Fruit fly (Drosophila melanogaster) whole organism, prepupa: ENCODE data around the gene Ts.
A peak's percentile ranks its signal among the peaks of the same experiment; 100 is the strongest.

Experiments used
- CG10631 ChIP-seq: fragments of 200-800 bp; sonication (Bioruptor generic); optimal IDR thresholded peaks from 2 replicates; lab custom pipeline; 2016; ENCODE audit warnings: missing biosample characterization, missing genetic modification characterization
- CG10669 ChIP-seq: fragments of 200-800 bp; sonication (Bioruptor generic); optimal IDR thresholded peaks from 3 replicates; lab custom pipeline; 2018; ENCODE audit warnings: missing biosample characterization, mild to moderate bottlenecking, missing genetic modification characterization, moderate library complexity
- CG11294 ChIP-seq: fragments of 200-800 bp; sonication (Bioruptor generic); IDR thresholded peaks from 2 replicates; pipeline ENCODE4 v1.3.6; 2022; ENCODE audit warnings: missing biosample characterization, missing genetic modification characterization
- CG11762 ChIP-seq: fragments of 200-800 bp; sonication (Bioruptor generic); optimal IDR thresholded peaks from 3 replicates; lab custom pipeline; 2016; ENCODE audit warnings: missing biosample characterization, missing genetic modification characterization; ENCODE audit not compliant: insufficient read depth
- CG11902 ChIP-seq: fragments of 200-800 bp; sonication (Bioruptor generic); optimal IDR thresholded peaks from 3 replicates; lab custom pipeline; 2016; ENCODE audit warnings: missing biosample characterization, missing genetic modification characterization
- CG15336 ChIP-seq: fragments of 200-800 bp; sonication (Bioruptor generic); IDR thresholded peaks from 2 replicates; pipeline ENCODE4 v1.3.6; 2022; ENCODE audit warnings: missing biosample characterization, missing genetic modification characterization
- CG16779 ChIP-seq: fragments of 200-800 bp; sonication (Bioruptor generic); optimal IDR thresholded peaks from 3 replicates; lab custom pipeline; 2017; ENCODE audit warnings: missing biosample characterization, mild to moderate bottlenecking, missing genetic modification characterization
- CG3032 ChIP-seq: fragments of 200-800 bp; optimal IDR thresholded peaks from 2 replicates; lab custom pipeline; 2019; ENCODE audit warnings: missing biosample characterization, mild to moderate bottlenecking, missing genetic modification characterization, moderate library complexity
- CG31627 ChIP-seq: fragments of 200-800 bp; sonication (Bioruptor generic); optimal IDR thresholded peaks from 3 replicates; lab custom pipeline; 2016; ENCODE audit warnings: missing biosample characterization, missing genetic modification characterization
- CG34406 ChIP-seq: fragments of 200-800 bp; sonication (Bioruptor generic); optimal IDR thresholded peaks from 3 replicates; lab custom pipeline; 2016; ENCODE audit warnings: missing biosample characterization, missing genetic modification characterization
- CG4318 ChIP-seq: fragments of 200-800 bp; sonication (Bioruptor generic); optimal IDR thresholded peaks from 3 replicates; lab custom pipeline; 2017; ENCODE audit warnings: missing biosample characterization, mild to moderate bottlenecking, missing genetic modification characterization
- CG6163 ChIP-seq: fragments of 200-800 bp; sonication (Bioruptor generic); IDR thresholded peaks from 3 replicates; pipeline ENCODE4 v1.3.6; 2022; ENCODE audit warnings: missing biosample characterization, missing genetic modification characterization
- CG6276 ChIP-seq: fragments of 200-800 bp; sonication (Bioruptor generic); optimal IDR thresholded peaks from 2 replicates; lab custom pipeline; 2017; ENCODE audit warnings: missing biosample characterization, mild to moderate bottlenecking, missing genetic modification characterization
- CG6792 ChIP-seq: fragments of 200-800 bp; sonication (Bioruptor generic); optimal IDR thresholded peaks from 3 replicates; lab custom pipeline; 2016; ENCODE audit warnings: missing biosample characterization, missing genetic modification characterization
- CG6854 ChIP-seq: fragments of 200-800 bp; sonication (Bioruptor generic); optimal IDR thresholded peaks from 2 replicates; lab custom pipeline; 2017; ENCODE audit warnings: missing biosample characterization, mild to moderate bottlenecking, missing genetic modification characterization
- CG8119 ChIP-seq: fragments of 200-800 bp; sonication (Bioruptor generic); IDR thresholded peaks from 3 replicates; pipeline ENCODE4 v1.3.6; 2022; ENCODE audit warnings: missing biosample characterization, missing genetic modification characterization
- CG8319 ChIP-seq: fragments of 200-800 bp; sonication (Bioruptor generic); optimal IDR thresholded peaks from 3 replicates; lab custom pipeline; 2016; ENCODE audit warnings: missing biosample characterization, missing genetic modification characterization
- CG8632 ChIP-seq: fragments of 200-800 bp; sonication (Bioruptor generic); optimal IDR thresholded peaks from 3 replicates; lab custom pipeline; 2016; ENCODE audit warnings: missing biosample characterization, missing genetic modification characterization
- CG9139 ChIP-seq: fragments of 200-800 bp; sonication (Bioruptor generic); optimal IDR thresholded peaks from 3 replicates; lab custom pipeline; 2017; ENCODE audit warnings: missing biosample characterization, mild to moderate bottlenecking, missing genetic modification characterization
- Eip75B ChIP-seq: fragments of 200-800 bp; sonication (Bioruptor generic); optimal IDR thresholded peaks from 3 replicates; lab custom pipeline; 2016; ENCODE audit warnings: missing biosample characterization, missing genetic modification characterization
- Eip93F ChIP-seq: fragments of 200-800 bp; sonication (Bioruptor generic); optimal IDR thresholded peaks from 2 replicates; lab custom pipeline; 2016; ENCODE audit warnings: missing biosample characterization, mild to moderate bottlenecking, missing genetic modification characterization
- Ets21C ChIP-seq: fragments of 200-800 bp; sonication (Bioruptor generic); optimal IDR thresholded peaks from 3 replicates; lab custom pipeline; 2016; ENCODE audit warnings: missing biosample characterization, missing genetic modification characterization
- Ets96B ChIP-seq: fragments of 200-800 bp; optimal IDR thresholded peaks from 2 replicates; lab custom pipeline; 2019; ENCODE audit warnings: missing biosample characterization, mild to moderate bottlenecking, missing genetic modification characterization, moderate library complexity
- Gug ChIP-seq: fragments of 200-800 bp; sonication (Bioruptor generic); IDR thresholded peaks from 2 replicates; pipeline ENCODE4 v1.3.6; 2022; ENCODE audit warnings: missing biosample characterization, missing genetic modification characterization
- Hr38 ChIP-seq: sonication (Bioruptor generic); optimal IDR thresholded peaks from 2 replicates; lab custom pipeline; 2016; ENCODE audit warnings: missing biosample characterization, missing genetic modification characterization
- Hr39 ChIP-seq: fragments of 200-800 bp; sonication (Bioruptor generic); optimal IDR thresholded peaks from 2 replicates; lab custom pipeline; 2016; ENCODE audit warnings: missing biosample characterization, missing genetic modification characterization
- Hr4 ChIP-seq: fragments of 200-800 bp; sonication (Bioruptor generic); optimal IDR thresholded peaks from 3 replicates; lab custom pipeline; 2016; ENCODE audit warnings: missing biosample characterization, missing genetic modification characterization
- Lpt ChIP-seq: fragments of 200-800 bp; sonication (Bioruptor generic); optimal IDR thresholded peaks from 3 replicates; lab custom pipeline; 2016; ENCODE audit warnings: missing biosample characterization, missing genetic modification characterization
- OdsH ChIP-seq: fragments of 200-800 bp; sonication (Bioruptor generic); optimal IDR thresholded peaks from 3 replicates; lab custom pipeline; 2016; ENCODE audit warnings: missing biosample characterization, missing genetic modification characterization
- Smox ChIP-seq: fragments of 200-800 bp; sonication (Bioruptor generic); optimal IDR thresholded peaks from 3 replicates; lab custom pipeline; 2016; ENCODE audit warnings: missing biosample characterization, missing genetic modification characterization
- Sox14 ChIP-seq: fragments of 200-800 bp; sonication (Bioruptor generic); optimal IDR thresholded peaks from 3 replicates; lab custom pipeline; 2016; ENCODE audit warnings: missing biosample characterization, missing genetic modification characterization
- Sox15 ChIP-seq: fragments of 200-800 bp; sonication (Bioruptor generic); optimal IDR thresholded peaks from 3 replicates; lab custom pipeline; 2016; ENCODE audit warnings: missing biosample characterization, missing genetic modification characterization
- achi ChIP-seq: fragments of 200-800 bp; sonication (Bioruptor generic); optimal IDR thresholded peaks from 3 replicates; lab custom pipeline; 2016; ENCODE audit warnings: missing biosample characterization, missing genetic modification characterization
- cyc ChIP-seq: fragments of 200-800 bp; sonication (Bioruptor generic); optimal IDR thresholded peaks from 3 replicates; lab custom pipeline; 2016; ENCODE audit warnings: missing biosample characterization, missing genetic modification characterization
- dac ChIP-seq: fragments of 200-800 bp; sonication (Bioruptor generic); optimal IDR thresholded peaks from 2 replicates; lab custom pipeline; 2017; ENCODE audit warnings: missing biosample characterization, mild to moderate bottlenecking, missing genetic modification characterization
- dsx ChIP-seq: fragments of 200-800 bp; optimal IDR thresholded peaks from 3 replicates; lab custom pipeline; 2019; ENCODE audit warnings: missing biosample characterization, mild to moderate bottlenecking, missing genetic modification characterization, moderate library complexity; ENCODE audit not compliant: poor library complexity, severe bottlenecking
- eg ChIP-seq: fragments of 200-800 bp; sonication (Bioruptor generic); IDR thresholded peaks from 3 replicates; pipeline ENCODE4 v1.3.6; 2022; ENCODE audit warnings: missing biosample characterization, missing genetic modification characterization
- esn ChIP-seq: fragments of 200-800 bp; sonication (Bioruptor generic); optimal IDR thresholded peaks from 2 replicates; lab custom pipeline; 2016; ENCODE audit warnings: missing biosample characterization, mild to moderate bottlenecking, missing genetic modification characterization, moderate library complexity
- fd59A ChIP-seq: fragments of 200-800 bp; sonication (Bioruptor generic); optimal IDR thresholded peaks from 2 replicates; lab custom pipeline; 2017; ENCODE audit warnings: missing biosample characterization, mild to moderate bottlenecking, missing genetic modification characterization, missing genetic modification reagents
- fd85E ChIP-seq: fragments of 200-800 bp; sonication (Bioruptor generic); optimal IDR thresholded peaks from 3 replicates; lab custom pipeline; 2016; ENCODE audit warnings: missing biosample characterization, missing genetic modification characterization
- fkh ChIP-seq: fragments of 200-800 bp; sonication (Bioruptor generic); optimal IDR thresholded peaks from 3 replicates; lab custom pipeline; 2017; ENCODE audit warnings: missing biosample characterization, mild to moderate bottlenecking, missing genetic modification characterization, moderate library complexity
- net ChIP-seq: fragments of 200-800 bp; sonication (Bioruptor generic); optimal IDR thresholded peaks from 3 replicates; lab custom pipeline; 2016; ENCODE audit warnings: missing biosample characterization, missing genetic modification characterization
- pdm3 ChIP-seq: fragments of 200-800 bp; sonication (Bioruptor generic); optimal IDR thresholded peaks from 3 replicates; lab custom pipeline; 2016; ENCODE audit warnings: missing biosample characterization, missing genetic modification characterization
- salr ChIP-seq, 2 experiments: fragments of 200-800 bp; sonication (Bioruptor generic); optimal IDR thresholded peaks; 3 replicates each; lab custom pipeline; 2016 to 2018; ENCODE audit warnings: missing biosample characterization in 2 of 2, missing genetic modification characterization in 2 of 2, mild to moderate bottlenecking in 1 of 2
- spab ChIP-seq: fragments of 200-800 bp; sonication (Bioruptor generic); optimal IDR thresholded peaks from 2 replicates; lab custom pipeline; 2017; ENCODE audit warnings: missing biosample characterization, mild to moderate bottlenecking, missing genetic modification characterization, missing genetic modification reagents
- ss ChIP-seq, 2 experiments: fragments of 200-800 bp; sonication (Bioruptor generic); optimal IDR thresholded peaks; 2 replicates in 1 of 2; 3 replicates in 1 of 2; lab custom pipeline; 2017 to 2018; ENCODE audit warnings: mild to moderate bottlenecking in 2 of 2, missing biosample characterization in 2 of 2, missing genetic modification characterization in 2 of 2, moderate library complexity in 1 of 2
- svp ChIP-seq: fragments of 200-800 bp; sonication (Bioruptor generic); peaks from one replicate; lab custom pipeline; 2016; ENCODE audit warnings: missing biosample characterization, missing genetic modification characterization
- topi ChIP-seq: fragments of 200-800 bp; sonication (Bioruptor generic); optimal IDR thresholded peaks from 3 replicates; lab custom pipeline; 2016; ENCODE audit warnings: missing biosample characterization, missing genetic modification characterization
- vri ChIP-seq: fragments of 200-800 bp; sonication (Bioruptor generic); optimal IDR thresholded peaks from 3 replicates; lab custom pipeline; 2016; ENCODE audit warnings: missing biosample characterization, mild to moderate bottlenecking, missing genetic modification characterization

The Ts gene

DNA sequence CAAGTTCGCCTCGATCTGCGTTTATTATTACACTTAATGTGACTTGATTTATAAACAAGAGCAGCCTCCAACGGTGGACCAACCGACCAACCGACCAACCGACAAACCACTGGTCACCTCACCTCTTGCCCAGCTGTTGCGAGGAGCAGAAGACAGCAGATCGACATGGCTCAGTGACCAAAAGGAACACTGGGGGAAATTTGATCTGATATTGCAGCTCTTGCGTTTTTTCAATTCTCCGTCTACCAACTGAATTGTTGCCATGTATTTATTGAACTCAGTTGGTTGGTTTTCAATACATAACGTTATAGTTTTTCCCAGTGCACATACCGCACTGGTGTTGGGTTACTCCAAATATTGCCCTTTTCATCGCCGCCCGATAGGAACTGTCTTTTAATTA, 35.2 kb upstream of the Ts start (continued):
- TF ChIP-seq ss (GFP tag; optimal IDR thresholded peaks at IDR 0.05; lab: Kevin White, UChicago) (peak; percentile 27 to 38), net (peak; percentile 27), esn (GFP tag; lab: Kevin White, UChicago) (peak; percentile 76), topi (GFP tag; lab: Kevin White, UChicago) (peak; percentile 29), eg (GFP tag; lab: Robert Waterston, UW) (no peak), CG3032 (tag; lab: Kevin White, UChicago) (peak; percentile 22), CG15336 (GFP tag; lab: Robert Waterston, UW) (no peak), CG11294 (GFP tag; lab: Robert Waterston, UW) (no peak), CG16779 (tag; lab: Kevin White, UChicago) (no peak), Ets21C (peak; percentile 16), Lpt (no peak), CG10631 (GFP tag; lab: Kevin White, UChicago) (peak; percentile 52)
- TF ChIP-seq, all 60 proteins: peak for 41

dm6 chr2L:3003399-3003798, 34.0 kb upstream of the Ts start:
- peak; percentile 93 for TF ChIP-seq Hr4 (GFP tag; lab: Kevin White, UChicago)
- no peak for TF ChIP-seq CG9139 (GFP tag; lab: Kevin White, UChicago)
- peak; percentile 85 for TF ChIP-seq CG6276 (GFP tag; lab: Kevin White, UChicago)
- peak; percentile 47 for TF ChIP-seq pdm3
- no peak for TF ChIP-seq CG3032 (tag; lab: Kevin White, UChicago)
- no peak for TF ChIP-seq svp (GFP tag; lab: Kevin White, UChicago)
- TF ChIP-seq Gug (GFP tag; lab: Robert Waterston, UW) = peak; percentile 63
- TF ChIP-seq CG10669 (GFP tag; lab: Kevin White, UChicago) = no peak
- TF ChIP-seq Hr38 (GFP tag; lab: Kevin White, UChicago) = no peak
- TF ChIP-seq dsx (GFP tag; lab: Kevin White, UChicago) = no peak
- no peak for TF ChIP-seq esn (GFP tag; lab: Kevin White, UChicago)
- TF ChIP-seq CG16779 (tag; lab: Kevin White, UChicago) = no peak
- no peak for TF ChIP-seq fd59A (GFP tag; lab: Kevin White, UChicago)
- TF ChIP-seq CG8319 (GFP tag; lab: Kevin White, UChicago) = no peak
- TF ChIP-seq Eip75B (GFP tag; lab: Kevin White, UChicago) = peak; percentile 15
- TF ChIP-seq Sox15 (GFP tag; lab: Kevin White, UChicago) = no peak
- TF ChIP-seq Smox (GFP tag; lab: Kevin White, UChicago) = no peak
- TF ChIP-seq CG34406 (GFP tag; lab: Kevin White, UChicago) = peak; percentile 8
- peak; percentile 69 for TF ChIP-seq dac (GFP tag; lab: Kevin White, UChicago)
- TF ChIP-seq Sox14 (GFP tag; lab: Kevin White, UChicago) = peak; percentile 25
- TF ChIP-seq vri (GFP tag; lab: Kevin White, UChicago) = no peak
- TF ChIP-seq CG6163 (GFP tag; lab: Robert Waterston, UW) = peak; percentile 80
- no peak for TF ChIP-seq CG31627 (GFP tag; lab: Kevin White, UChicago)
- TF ChIP-seq CG8119 (GFP tag; lab: Robert Waterston, UW) = peak; percentile 93
- TF ChIP-seq spab (GFP tag; lab: Kevin White, UChicago) = no peak
- no peak for TF ChIP-seq CG8632 (GFP tag; lab: Kevin White, UChicago)
- no peak for TF ChIP-seq Hr39
- peak; percentile 21 for TF ChIP-seq CG11762 (GFP tag; lab: Kevin White, UChicago)
- TF ChIP-seq achi (GFP tag; lab: Kevin White, UChicago) = peak; percentile 57
- TF ChIP-seq CG6792 (GFP tag; lab: Kevin White, UChicago) = no peak
- no peak for TF ChIP-seq CG10631 (GFP tag; lab: Kevin White, UChicago)
- TF ChIP-seq Lpt = peak; percentile 11
- no peak for TF ChIP-seq Ets21C
- peak; percentile 7 for TF ChIP-seq fkh
- TF ChIP-seq CG4318 (GFP tag; lab: Kevin White, UChicago) = peak; percentile 86
- no peak for TF ChIP-seq cyc (GFP tag; lab: Kevin White, UChicago)
- TF ChIP-seq eg (GFP tag; lab: Robert Waterston, UW) = peak; percentile 83
- no peak for TF ChIP-seq fd85E (GFP tag; lab: Kevin White, UChicago)
- TF ChIP-seq OdsH = peak; percentile 49
- TF ChIP-seq Ets96B (tag; lab: Kevin White, UChicago) = no peak
- TF ChIP-seq CG6854 (GFP tag; lab: Kevin White, UChicago) = no peak
- TF ChIP-seq CG11294 (GFP tag; lab: Robert Waterston, UW) = peak; percentile 52; the same call in 1 of the 2 replicates
- no peak for TF ChIP-seq Eip93F
- TF ChIP-seq CG11902 (GFP tag; lab: Kevin White, UChicago) = no peak
- peak in 1 of 2 experiments; percentile 60 for TF ChIP-seq salr (GFP tag; optimal IDR thresholded peaks at IDR 0.05; lab: Kevin White, UChicago)
